Fruit fly (Drosophila melanogaster) whole organism, wandering third instar larva: Measurements from ENCODE around the gene CG6310.

Experiments
- Dif ChIP-seq: fragments of 200-275, 200-300 bp; sonication (Bioruptor generic); optimal IDR thresholded peaks from 2 replicates; lab custom pipeline; 2018; ENCODE audit warnings: missing biosample characterization, missing genetic modification characterization; ENCODE audit not compliant: partially characterized antibody
- GATAd ChIP-seq: sonication (Bioruptor generic); optimal IDR thresholded peaks from 2 replicates; lab custom pipeline; 2016; ENCODE audit warnings: missing biosample characterization, missing genetic modification characterization
- Hr83 ChIP-seq: fragments of 200-300 bp; sonication (Bioruptor generic); optimal IDR thresholded peaks from 2 replicates; lab custom pipeline; 2016; ENCODE audit warnings: missing biosample characterization, mild to moderate bottlenecking, missing genetic modification characterization, moderate library complexity; ENCODE audit not compliant: poor library complexity, severe bottlenecking
- Mio ChIP-seq: sonication (Bioruptor generic); optimal IDR thresholded peaks from 2 replicates; lab custom pipeline; 2016; ENCODE audit warnings: missing biosample characterization, missing genetic modification characterization
- N ChIP-seq: fragments of >200 bp; optimal IDR thresholded peaks from 2 replicates; lab custom pipeline; 2018; ENCODE audit warnings: missing biosample characterization, missing external identifiers, missing genetic modification characterization
- OdsH ChIP-seq: fragments of 200-800 bp; sonication (Bioruptor generic); optimal IDR thresholded peaks from 2 replicates; lab custom pipeline; 2016; ENCODE audit warnings: missing biosample characterization, mild to moderate bottlenecking, missing genetic modification characterization
- Rel ChIP-seq, 2 experiments: fragments of 200-800 bp; sonication (Bioruptor generic) in 1 of 2; optimal IDR thresholded peaks; 2 replicates in 1 of 2; 3 replicates in 1 of 2; lab custom pipeline; 2016 to 2019; ENCODE audit warnings: mild to moderate bottlenecking in 2 of 2, missing biosample characterization in 2 of 2, missing genetic modification characterization in 2 of 2, moderate library complexity in 1 of 2
- dsf ChIP-seq: sonication (Bioruptor generic); optimal IDR thresholded peaks from 2 replicates; lab custom pipeline; 2016; ENCODE audit warnings: missing biosample characterization, missing genetic modification characterization, borderline replicate concordance
- pan ChIP-seq: fragments of >200 bp; optimal IDR thresholded peaks from 2 replicates; lab custom pipeline; 2017
- psq ChIP-seq: fragments of 200-800 bp; sonication (Bioruptor generic); optimal IDR thresholded peaks from 3 replicates; lab custom pipeline; 2017; ENCODE audit warnings: missing biosample characterization, mild to moderate bottlenecking, missing genetic modification characterization, moderate library complexity
- rgr ChIP-seq: fragments of 200-800 bp; sonication (Bioruptor generic); optimal IDR thresholded peaks from 3 replicates; lab custom pipeline; 2016; ENCODE audit warnings: missing biosample characterization, mild to moderate bottlenecking, missing genetic modification characterization
- tai ChIP-seq: sonication (Bioruptor generic); optimal IDR thresholded peaks from 2 replicates; lab custom pipeline; 2016; ENCODE audit warnings: missing biosample characterization, missing genetic modification characterization

dm6 chr3L:11033327-11033975 is 36.2 kb downstream of the CG6310 start:
- TF ChIP-seq dsf (GFP tag; lab: Kevin White, UChicago) (no peak), Hr83 (peak; percentile 20), pan (lab: Kevin White, UChicago) (no peak), OdsH (GFP tag; lab: Kevin White, UChicago) (peak; percentile 70), Mio (GFP tag; lab: Kevin White, UChicago) (no peak), Dif (no peak), psq (peak; percentile 61), tai (GFP tag; lab: Kevin White, UChicago) (no peak), GATAd (GFP tag; lab: Kevin White, UChicago) (no peak), Rel (GFP tag; optimal IDR thresholded peaks at IDR 0.05; lab: Kevin White, UChicago) (no peak), Rel (tag; optimal IDR thresholded peaks at IDR 0.05; lab: Kevin White, UChicago) (peak; percentile 6), rgr (peak; percentile 75), N (GFP tag; lab: Kevin White, UChicago) (no peak)
